Worm (Caenorhabditis elegans) whole organism, young adult: ENCODE measurements around the gene C17G1.14.

ENCODE experiments used
- F49E8.2 ChIP-seq: sonication (generic microtip); optimal IDR thresholded peaks from 3 replicates; lab custom pipeline; 2017; ENCODE audit warnings: missing genetic modification characterization, mild to moderate bottlenecking, missing compliant biosample characterization, antibody characterized with exemption, moderate library complexity; ENCODE audit not compliant: insufficient read depth
- nfya-1 ChIP-seq: sonication (generic microtip); optimal IDR thresholded peaks from 2 replicates; lab custom pipeline; 2017; ENCODE audit warnings: antibody characterized with exemption, missing compliant biosample characterization, missing genetic modification characterization, borderline replicate concordance; ENCODE audit not compliant: insufficient read depth

DNA sequence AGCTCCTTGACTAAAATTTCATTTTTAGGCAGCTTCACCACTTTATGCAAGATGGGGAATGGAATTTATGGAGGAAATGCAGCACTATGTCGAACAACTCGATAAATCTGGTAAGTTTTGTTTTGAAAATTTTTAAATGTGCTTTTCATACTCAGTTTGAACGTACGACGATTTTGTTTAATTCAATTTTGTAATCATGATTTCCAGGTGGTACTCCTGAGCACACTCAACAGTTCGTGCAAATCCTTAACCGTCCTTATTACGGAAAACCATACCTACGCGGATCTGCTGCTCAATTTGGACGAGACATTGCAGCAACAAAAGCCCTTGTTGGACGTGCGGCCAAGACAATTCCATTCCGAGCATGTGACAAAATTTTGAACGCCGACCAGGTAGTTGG, 23.9 kb downstream of the C17G1.14 start:
- TF ChIP-seq F49E8.2 (tag; lab: Kevin White, UChicago) (no peak), nfya-1 (no peak)
